Fruit fly (Drosophila melanogaster) whole organism, adult: Measurements from ENCODE around the gene Cog1.

Source experiments
- CG11617 ChIP-seq: fragments of 200-800 bp; sonication (Bioruptor generic); optimal IDR thresholded peaks from 2 replicates; lab custom pipeline; 2017; ENCODE audit warnings: mild to moderate bottlenecking, missing biosample characterization, missing genetic modification reagents, missing genetic modification characterization
- CG12768 ChIP-seq: fragments of 200-800 bp; sonication (Bioruptor generic); optimal IDR thresholded peaks from 2 replicates; lab custom pipeline; 2017; ENCODE audit warnings: missing biosample characterization, missing genetic modification characterization, mild to moderate bottlenecking, moderate library complexity, missing genetic modification reagents
- CG14711 ChIP-seq: fragments of 200-800 bp; sonication (Bioruptor generic); optimal IDR thresholded peaks from 2 replicates; lab custom pipeline; 2018; ENCODE audit warnings: missing biosample characterization, mild to moderate bottlenecking, missing genetic modification characterization, moderate library complexity
- CG1620 ChIP-seq: fragments of 200-800 bp; sonication (Bioruptor generic); optimal IDR thresholded peaks from 2 replicates; lab custom pipeline; 2016; ENCODE audit warnings: missing biosample characterization, missing genetic modification characterization
- CG33017 ChIP-seq: fragments of 200-800 bp; sonication (Bioruptor generic); optimal IDR thresholded peaks from 2 replicates; lab custom pipeline; 2018; ENCODE audit warnings: missing biosample characterization, mild to moderate bottlenecking, missing genetic modification characterization, moderate library complexity
- CG5204 ChIP-seq: fragments of 200-800 bp; sonication (Bioruptor generic); optimal IDR thresholded peaks from 2 replicates; lab custom pipeline; 2016; ENCODE audit warnings: missing biosample characterization, missing genetic modification characterization
- CG7045 ChIP-seq: fragments of 200-800 bp; sonication (Bioruptor generic); optimal IDR thresholded peaks from 2 replicates; lab custom pipeline; 2017; ENCODE audit warnings: missing biosample characterization, mild to moderate bottlenecking, missing genetic modification characterization
- CG7101 ChIP-seq: fragments of 200-800 bp; sonication (Bioruptor generic); optimal IDR thresholded peaks from 2 replicates; lab custom pipeline; 2018; ENCODE audit warnings: missing biosample characterization, mild to moderate bottlenecking, missing genetic modification characterization, moderate library complexity
- Clk ChIP-seq: fragments of 200-800 bp; sonication (Bioruptor generic); optimal IDR thresholded peaks from 2 replicates; lab custom pipeline; 2017; ENCODE audit warnings: missing biosample characterization, missing genetic modification characterization
- Crg-1 ChIP-seq: fragments of 200-800 bp; sonication (Bioruptor generic); optimal IDR thresholded peaks from 2 replicates; lab custom pipeline; 2016; ENCODE audit warnings: missing biosample characterization, missing genetic modification characterization
- Hr96 ChIP-seq: fragments of 200-800 bp; sonication (Bioruptor generic); optimal IDR thresholded peaks from 2 replicates; lab custom pipeline; 2016; ENCODE audit warnings: missing biosample characterization, missing genetic modification characterization
- Mnt ChIP-seq: fragments of 200-800 bp; sonication (Bioruptor generic); optimal IDR thresholded peaks from 2 replicates; lab custom pipeline; 2016; ENCODE audit warnings: missing biosample characterization, mild to moderate bottlenecking, missing genetic modification characterization
- bab1 ChIP-seq: fragments of 200-800 bp; sonication (Bioruptor generic); optimal IDR thresholded peaks from 3 replicates; lab custom pipeline; 2019; ENCODE audit warnings: missing biosample characterization, mild to moderate bottlenecking, missing genetic modification characterization, moderate library complexity
- cic ChIP-seq: fragments of 200-800 bp; sonication (Bioruptor generic); optimal IDR thresholded peaks from 2 replicates; lab custom pipeline; 2017; ENCODE audit warnings: missing biosample characterization, mild to moderate bottlenecking, missing genetic modification characterization, moderate library complexity
- cnc ChIP-seq, 2 experiments: fragments of >200 bp; optimal IDR thresholded peaks; 2 replicates each; lab custom pipeline; 2017
- kay ChIP-seq: fragments of 200-800 bp; sonication (Bioruptor generic); peaks from one replicate; lab custom pipeline; 2016; ENCODE audit warnings: missing biosample characterization, missing genetic modification characterization, borderline replicate concordance
- ovo ChIP-seq: fragments of 200-800 bp; sonication (Bioruptor generic); optimal IDR thresholded peaks from 2 replicates; lab custom pipeline; 2016; ENCODE audit warnings: missing biosample characterization, missing genetic modification characterization
- pad ChIP-seq: fragments of 200-800 bp; sonication (Bioruptor generic); optimal IDR thresholded peaks from 3 replicates; lab custom pipeline; 2017; ENCODE audit warnings: missing biosample characterization, missing genetic modification characterization, mild to moderate bottlenecking, moderate library complexity, missing genetic modification reagents
- tj ChIP-seq: fragments of 200-800 bp; sonication (Bioruptor generic); optimal IDR thresholded peaks from 3 replicates; lab custom pipeline; 2017; ENCODE audit warnings: missing biosample characterization, mild to moderate bottlenecking, missing genetic modification characterization, moderate library complexity
- toe ChIP-seq: fragments of 200-800 bp; sonication (Bioruptor generic); optimal IDR thresholded peaks from 2 replicates; lab custom pipeline; 2016; ENCODE audit warnings: missing biosample characterization, missing genetic modification characterization

Cog1 gene

DNA sequence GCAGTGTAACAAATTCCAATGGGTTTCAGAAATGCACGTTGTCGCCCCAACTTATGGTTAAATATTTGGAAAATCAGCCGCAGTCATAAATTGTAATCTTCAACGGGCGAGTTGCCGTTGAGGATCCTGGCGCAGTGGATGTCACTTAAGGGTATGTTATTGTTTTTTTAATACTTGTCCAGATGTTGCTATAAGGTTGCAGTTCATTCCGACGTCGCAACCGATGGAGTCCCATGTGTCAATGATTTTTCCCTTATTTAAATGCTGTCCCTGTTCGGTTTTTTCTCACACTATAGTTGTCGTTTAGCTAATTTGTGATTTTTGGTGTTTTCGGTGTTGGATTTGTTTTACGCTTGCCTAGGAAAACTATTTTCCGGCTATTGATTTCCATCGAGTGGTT, 32.0 kb upstream of the Cog1 start:
- TF ChIP-seq CG1620 (no peak), CG7101 (no peak), Hr96 (no peak), pad (GFP tag; lab: Kevin White, UChicago) (no peak), CG14711 (tag; lab: Kevin White, UChicago) (no peak), toe (GFP tag; lab: Kevin White, UChicago) (no peak), ovo (no peak), Mnt (GFP tag; lab: Kevin White, UChicago) (no peak), CG7045 (GFP tag; lab: Kevin White, UChicago) (no peak), CG33017 (tag; lab: Kevin White, UChicago) (no peak), CG12768 (no peak), cnc (optimal IDR thresholded peaks at IDR 0.05; lab: Kevin White, UChicago) (no peak)

DNA sequence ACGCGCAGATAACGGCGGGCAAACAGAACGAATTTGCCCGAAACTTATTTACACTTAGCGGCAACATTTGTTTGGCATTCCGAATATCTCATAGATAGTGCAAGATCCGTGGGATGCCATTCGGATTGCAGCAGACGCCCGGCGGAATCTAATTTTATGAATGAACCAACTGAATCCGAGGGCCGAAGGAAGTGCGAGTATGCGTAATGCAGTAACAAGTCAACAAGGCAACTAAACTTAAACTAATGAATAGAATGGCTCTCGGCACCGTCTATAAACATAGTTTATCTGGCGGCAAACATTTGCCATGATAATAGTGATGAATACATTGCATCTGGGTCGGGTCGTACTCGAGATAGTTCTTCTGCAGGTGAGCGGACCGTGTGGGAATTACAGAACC, 30.7 kb upstream of the Cog1 start:
- TF ChIP-seq tj (GFP tag; lab: Kevin White, UChicago) (no peak), CG7101 (no peak), cic (GFP tag; lab: Kevin White, UChicago) (no peak), CG7045 (GFP tag; lab: Kevin White, UChicago) (no peak), CG5204 (GFP tag; lab: Kevin White, UChicago) (no peak), Crg-1 (GFP tag; lab: Kevin White, UChicago) (no peak), CG12768 (no peak), ovo (no peak), CG1620 (no peak), toe (GFP tag; lab: Kevin White, UChicago) (no peak), CG33017 (tag; lab: Kevin White, UChicago) (no peak), CG14711 (tag; lab: Kevin White, UChicago) (no peak), pad (GFP tag; lab: Kevin White, UChicago) (no peak), cnc (optimal IDR thresholded peaks at IDR 0.05; lab: Kevin White, UChicago) (no peak), bab1 (GFP tag; lab: Kevin White, UChicago) (no peak), Hr96 (no peak)

DNA sequence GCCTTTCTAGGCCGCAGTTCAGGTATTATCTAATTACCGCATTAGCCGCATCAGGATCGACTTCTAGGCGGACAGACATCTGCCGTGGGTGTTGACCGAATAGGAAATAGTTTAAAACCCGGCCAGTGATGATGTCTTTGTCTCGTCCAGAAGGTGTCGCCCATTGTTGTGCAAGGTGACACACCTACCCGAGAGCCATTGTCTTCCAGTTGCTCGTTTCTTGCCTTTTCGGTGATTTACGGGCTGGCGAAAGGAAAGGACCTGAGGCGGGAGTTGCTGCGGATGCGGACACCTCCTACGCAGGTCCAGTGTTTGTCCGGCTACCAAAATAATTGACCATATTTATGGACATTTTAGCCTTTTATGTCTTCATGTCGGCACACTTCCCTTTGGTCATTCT, 28.8 kb upstream of the Cog1 start:
- TF ChIP-seq CG11617 (GFP tag; lab: Kevin White, UChicago), result no peak
- TF ChIP-seq Crg-1 (GFP tag; lab: Kevin White, UChicago), result no peak
- TF ChIP-seq ovo, result no peak
- no peak for TF ChIP-seq cic (GFP tag; lab: Kevin White, UChicago)
- no peak for TF ChIP-seq CG7101
- TF ChIP-seq CG14711 (tag; lab: Kevin White, UChicago), result no peak
- no peak for TF ChIP-seq Hr96
- no peak for TF ChIP-seq toe (GFP tag; lab: Kevin White, UChicago)
- no peak for TF ChIP-seq CG7045 (GFP tag; lab: Kevin White, UChicago)
- TF ChIP-seq Clk (GFP tag; lab: Kevin White, UChicago), result no peak
- TF ChIP-seq CG1620, result no peak
- no peak for TF ChIP-seq pad (GFP tag; lab: Kevin White, UChicago)
- TF ChIP-seq kay, result no peak
- no peak for TF ChIP-seq CG5204 (GFP tag; lab: Kevin White, UChicago)
- TF ChIP-seq Mnt (GFP tag; lab: Kevin White, UChicago), result no peak
- no peak for TF ChIP-seq CG33017 (tag; lab: Kevin White, UChicago)
- no peak for TF ChIP-seq CG12768
- no peak for TF ChIP-seq tj (GFP tag; lab: Kevin White, UChicago)
- TF ChIP-seq cnc (optimal IDR thresholded peaks at IDR 0.05; lab: Kevin White, UChicago), result no peak
- TF ChIP-seq bab1 (GFP tag; lab: Kevin White, UChicago), result no peak

DNA sequence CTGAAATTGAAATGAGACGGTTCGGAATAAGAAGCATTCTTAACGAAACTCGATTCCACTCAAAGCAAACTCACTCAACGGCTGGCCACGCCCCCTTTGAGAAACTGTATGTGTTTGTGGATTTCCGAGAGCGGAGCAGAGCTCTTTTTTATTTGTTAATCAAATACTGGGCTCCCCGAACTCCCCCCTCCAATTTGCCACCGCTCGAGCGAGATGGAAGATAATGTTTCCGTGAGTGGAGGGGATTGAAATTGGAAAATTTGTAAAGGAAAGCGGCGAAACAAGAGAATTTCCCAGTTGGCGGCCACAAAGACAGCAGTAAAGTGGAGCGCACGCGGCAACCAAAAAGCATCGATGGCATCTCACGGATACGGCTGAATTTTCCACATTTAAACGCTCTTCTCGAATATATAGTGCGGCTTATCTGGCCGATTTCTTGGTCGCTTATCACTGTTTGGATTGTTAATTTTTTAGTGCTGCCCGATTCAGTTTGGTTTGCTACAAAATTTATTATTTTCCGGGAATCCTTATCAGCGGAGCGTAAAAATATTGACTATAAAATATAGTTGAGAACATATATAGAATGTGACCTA, 25.1 kb upstream of the Cog1 start:
- no peak for TF ChIP-seq cnc (optimal IDR thresholded peaks at IDR 0.05; lab: Kevin White, UChicago)
- peak; percentile 92 for TF ChIP-seq pad (GFP tag; lab: Kevin White, UChicago)

DNA sequence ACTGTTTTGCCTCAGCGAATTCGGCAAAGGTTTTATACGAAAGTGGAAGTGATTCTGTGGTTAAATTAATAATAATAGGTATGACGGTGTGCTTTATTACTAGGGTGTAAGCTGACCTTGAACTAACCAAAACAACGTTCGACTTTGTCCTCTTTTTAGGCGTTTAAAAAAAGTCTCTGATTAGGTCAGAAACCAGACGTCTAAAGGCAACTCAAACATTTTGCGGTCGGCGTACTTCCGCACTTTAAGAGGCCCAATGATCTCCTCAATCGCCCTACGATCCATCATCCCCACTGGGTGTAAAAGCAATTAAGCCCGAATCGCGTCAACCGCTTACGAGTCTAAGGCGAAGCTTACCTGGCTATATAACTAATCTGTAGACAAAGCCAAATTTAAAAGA, 19.7 kb upstream of the Cog1 start, which contains the start of gene Cyp313a3:
Gene Cyp313a3, minus strand, starts transcription at position 101 of the 400 bp plus-strand sequence.
- TF ChIP-seq toe (GFP tag; lab: Kevin White, UChicago) (no peak), Crg-1 (GFP tag; lab: Kevin White, UChicago) (no peak), CG7101 (no peak), bab1 (GFP tag; lab: Kevin White, UChicago) (no peak), cic (GFP tag; lab: Kevin White, UChicago) (no peak), cnc (optimal IDR thresholded peaks at IDR 0.05; lab: Kevin White, UChicago) (no peak), Mnt (GFP tag; lab: Kevin White, UChicago) (no peak), Hr96 (no peak)

DNA sequence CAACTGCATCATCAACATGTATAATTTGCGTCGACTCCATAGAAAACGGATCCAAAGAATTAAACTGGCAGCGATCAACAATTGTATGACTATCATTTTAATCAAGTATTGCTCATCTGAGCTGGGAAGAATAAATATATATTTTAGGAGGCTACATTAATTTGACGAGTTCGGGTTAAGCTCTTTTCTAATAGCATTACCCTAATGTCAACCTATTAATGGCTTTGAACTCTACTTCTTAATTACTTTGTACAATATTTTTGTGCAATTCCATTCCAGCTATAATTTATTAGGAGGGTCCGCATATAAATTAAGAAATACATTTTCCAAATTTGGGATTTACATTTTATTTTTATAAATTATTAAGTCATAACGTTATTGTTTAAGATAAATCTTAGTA, 17.3 kb upstream of the Cog1 start, which contains the start of gene Cyp313a2:
Gene Cyp313a2, minus strand, starts transcription at position 101 of the 400 bp plus-strand sequence.
- no peak for TF ChIP-seq Clk (GFP tag; lab: Kevin White, UChicago)
- TF ChIP-seq Crg-1 (GFP tag; lab: Kevin White, UChicago), result no peak
- TF ChIP-seq CG14711 (tag; lab: Kevin White, UChicago), result no peak
- no peak for TF ChIP-seq CG5204 (GFP tag; lab: Kevin White, UChicago)
- TF ChIP-seq ovo, result no peak
- TF ChIP-seq cnc (optimal IDR thresholded peaks at IDR 0.05; lab: Kevin White, UChicago), result no peak
- TF ChIP-seq toe (GFP tag; lab: Kevin White, UChicago), result no peak
- TF ChIP-seq CG11617 (GFP tag; lab: Kevin White, UChicago), result no peak

DNA sequence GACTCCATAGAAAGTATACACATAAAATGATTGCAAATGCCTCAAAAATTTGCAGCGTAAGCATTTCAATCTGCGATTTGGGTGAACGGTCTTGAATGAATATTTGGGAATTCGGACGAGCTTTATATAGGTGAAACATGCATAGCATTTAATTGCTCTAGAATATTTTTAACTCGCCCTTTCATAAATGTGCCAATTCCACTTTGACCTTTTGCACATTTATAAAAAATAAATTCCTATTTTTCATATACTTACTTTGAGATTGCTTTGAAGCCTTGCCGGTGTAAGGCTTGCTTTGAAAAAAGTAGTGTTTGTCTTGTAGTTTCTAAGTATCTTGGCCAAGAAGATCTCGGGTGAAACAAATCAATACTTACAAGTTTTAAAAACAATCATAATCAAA, 15.1 kb upstream of the Cog1 start, which contains the start of gene Cyp313a5:
Gene Cyp313a5, minus strand, starts transcription at position 101 of the 400 bp plus-strand sequence.
- TF ChIP-seq Hr96, result no peak
- TF ChIP-seq CG1620, result no peak
